Fruit fly (Drosophila melanogaster) whole organism, embryonic: ENCODE measurements around the gene Glut4EF.

Experiments
- CG6854 ChIP-seq: fragments of 200-800 bp; sonication (Bioruptor generic); optimal IDR thresholded peaks from 3 replicates; lab custom pipeline; 2017; ENCODE audit warnings: missing biosample characterization, mild to moderate bottlenecking, missing genetic modification characterization
- rib ChIP-seq: fragments of 200-800 bp; sonication (Bioruptor generic); IDR thresholded peaks from 2 replicates; pipeline ENCODE4 v1.3.6; 2022; ENCODE audit warnings: missing biosample characterization, missing genetic modification characterization

- peak; percentile 57; the same call in 1 of the 2 replicates for TF ChIP-seq rib (GFP tag; lab: Robert Waterston, UW)
- TF ChIP-seq CG6854 (GFP tag; lab: Kevin White, UChicago), result no peak
Measured at dm6 chr3R:9874118-9874808, at the start of gene Glut4EF, which contains the start of gene CG46467.
